Worm (Caenorhabditis elegans): ENCODE measurements around the gene dro-1.

Gene dro-1

ce11 chrIII:13317383-13317911, 25.0 kb upstream of the dro-1 start:
- TF ChIP-seq sdz-38 (tag; optimal IDR thresholded peaks at IDR 0.05) (no peak), nhr-90 (tag; optimal IDR thresholded peaks at IDR 0.05) (no peak), lin-35 (GFP tag; optimal IDR thresholded peaks at IDR 0.05) (no peak), nfya-2 (GFP tag; IDR thresholded peaks at IDR 0.05) (no peak), cebp-1 (GFP tag; IDR thresholded peaks at IDR 0.05) (no peak), cebp-1 (tag; optimal IDR thresholded peaks at IDR 0.05) (no peak), nfyb-1 (GFP tag; IDR thresholded peaks at IDR 0.05) (no peak), unc-62 (GFP tag; optimal IDR thresholded peaks at IDR 0.05) (no peak), D2030.7 (GFP tag; IDR thresholded peaks at IDR 0.05) (no peak), lag-1 (GFP tag; IDR thresholded peaks at IDR 0.05) (no peak), aptf-3 (GFP tag; IDR thresholded peaks at IDR 0.05) (no peak), mes-4 (tag; optimal IDR thresholded peaks at IDR 0.05) (no peak), C06A6.2 (GFP tag; conservative IDR thresholded peaks at IDR 0.05) (no peak)

- TF ChIP-seq ztf-18 (tag; optimal IDR thresholded peaks at IDR 0.05), result no peak
- TF ChIP-seq F52B5.7 (tag; optimal IDR thresholded peaks at IDR 0.05), result no peak
- no peak for TF ChIP-seq F23B12.7 (tag; optimal IDR thresholded peaks at IDR 0.05; ENCODE audit: insufficient read depth)
- no peak for TF ChIP-seq ztf-22 (GFP tag; optimal IDR thresholded peaks at IDR 0.05)
- no peak for TF ChIP-seq F57A8.1 (GFP tag; optimal IDR thresholded peaks at IDR 0.05)
- no peak for TF ChIP-seq Y95B8A.8 (GFP tag; IDR thresholded peaks at IDR 0.05)
- TF ChIP-seq atf-7 (tag; optimal IDR thresholded peaks at IDR 0.05), result no peak
- TF ChIP-seq dox-1 (GFP tag; IDR thresholded peaks at IDR 0.05), result no peak
- TF ChIP-seq K11D2.4 (GFP tag; IDR thresholded peaks at IDR 0.05), result no peak
- no peak for TF ChIP-seq cebp-1 (GFP tag; IDR thresholded peaks at IDR 0.05)
- TF ChIP-seq cebp-1 (tag; optimal IDR thresholded peaks at IDR 0.05), result no peak
- TF ChIP-seq aptf-3 (GFP tag; IDR thresholded peaks at IDR 0.05), result no peak
- TF ChIP-seq pha-4 (tag; optimal IDR thresholded peaks at IDR 0.05), result no peak
- no peak for TF ChIP-seq let-607 (tag; optimal IDR thresholded peaks at IDR 0.05)
- no peak for TF ChIP-seq nhr-120 (GFP tag; IDR thresholded peaks at IDR 0.05)
- no peak for TF ChIP-seq ztf-25 (GFP tag; IDR thresholded peaks at IDR 0.05)
- TF ChIP-seq ceh-27 (GFP tag; optimal IDR thresholded peaks at IDR 0.05), result no peak
- TF ChIP-seq nhr-80 (tag; optimal IDR thresholded peaks at IDR 0.05), result no peak
- TF ChIP-seq dpff-1 (tag; optimal IDR thresholded peaks at IDR 0.05), result no peak
Measured at ce11 chrIII:13322578-13322977, 19.9 kb upstream of the dro-1 start, which contains the start of gene F53A2.11. Gene F53A2.11, minus strand, starts transcription at chrIII:13322678.

- TF ChIP-seq him-1 (tag; optimal IDR thresholded peaks at IDR 0.05) (no peak), ceh-91 (GFP tag; IDR thresholded peaks at IDR 0.05) (no peak), attf-3 (GFP tag; conservative IDR thresholded peaks at IDR 0.05) (no peak), snpc-1.3 (tag; optimal IDR thresholded peaks at IDR 0.05; ENCODE audit: insufficient read depth) (no peak), F39B2.1 (GFP tag; IDR thresholded peaks at IDR 0.05) (no peak)
Measured at ce11 chrIII:13324739-13325138, 17.7 kb upstream of the dro-1 start, which contains the start of gene F53A2.1. Gene F53A2.1, minus strand, starts transcription at chrIII:13324839.

ce11 chrIII:13328911-13329310, 13.6 kb upstream of the dro-1 start:
- no peak for TF ChIP-seq ekl-4 (GFP tag; IDR thresholded peaks at IDR 0.05)
- no peak for TF ChIP-seq lsl-1 (GFP tag; optimal IDR thresholded peaks at IDR 0.05)
- no peak for TF ChIP-seq ceh-100 (GFP tag; IDR thresholded peaks at IDR 0.05)
- no peak for TF ChIP-seq snpc-3.4 (tag; optimal IDR thresholded peaks at IDR 0.05)
- TF ChIP-seq K12H6.12 (tag; optimal IDR thresholded peaks at IDR 0.05), result no peak
- no peak for TF ChIP-seq lag-1 (GFP tag; IDR thresholded peaks at IDR 0.05)
- no peak for TF ChIP-seq zim-3 (tag; optimal IDR thresholded peaks at IDR 0.05)
- TF ChIP-seq nhr-179 (tag; optimal IDR thresholded peaks at IDR 0.05), result no peak
- no peak for TF ChIP-seq K11D2.4 (GFP tag; IDR thresholded peaks at IDR 0.05)
- TF ChIP-seq ztf-26 (tag; optimal IDR thresholded peaks at IDR 0.05), result no peak
- no peak for TF ChIP-seq lir-1 (GFP tag; conservative IDR thresholded peaks at IDR 0.05)
- no peak for TF ChIP-seq aptf-3 (GFP tag; IDR thresholded peaks at IDR 0.05)
- TF ChIP-seq ztf-25 (GFP tag; IDR thresholded peaks at IDR 0.05), result no peak
- TF ChIP-seq tbp1 (GFP tag; optimal IDR thresholded peaks at IDR 0.05), result no peak
- TF ChIP-seq ztf-3 (GFP tag; optimal IDR thresholded peaks at IDR 0.05), result no peak
- TF ChIP-seq atf-7 (tag; optimal IDR thresholded peaks at IDR 0.05), result no peak
